Worm (Caenorhabditis elegans) whole organism, early embryonic: Measurements from ENCODE around the gene C06C3.12.

Experiments used
- B0310.2 ChIP-seq: sonication (generic microtip); optimal IDR thresholded peaks from 2 replicates; lab custom pipeline; 2016; ENCODE audit warnings: mild to moderate bottlenecking, missing genetic modification characterization, missing compliant biosample characterization
- F13C5.2 ChIP-seq: sonication (generic microtip); optimal IDR thresholded peaks from 2 replicates; lab custom pipeline; 2017; ENCODE audit warnings: mild to moderate bottlenecking, missing genetic modification characterization, inconsistent platforms, missing compliant biosample characterization
- aly-1 ChIP-seq: sonication (generic microtip); optimal IDR thresholded peaks from 2 replicates; lab custom pipeline; 2016; ENCODE audit warnings: missing genetic modification characterization, missing compliant biosample characterization
- ama-1 ChIP-seq: fragments of 150-350 bp; optimal IDR thresholded peaks from 2 replicates; lab custom pipeline; 2014
- ceh-13 ChIP-seq: fragments of 200-800 bp; sonication (Bioruptor generic); optimal IDR thresholded peaks from 2 replicates; lab custom pipeline; 2018; ENCODE audit warnings: mild to moderate bottlenecking, missing genetic modification characterization, missing compliant biosample characterization
- ceh-36 ChIP-seq: sonication (generic microtip); optimal IDR thresholded peaks from 2 replicates; lab custom pipeline; 2016; ENCODE audit warnings: missing genetic modification characterization, inconsistent platforms, missing compliant biosample characterization
- ets-7 ChIP-seq: sonication (generic microtip); optimal IDR thresholded peaks from 2 replicates; lab custom pipeline; 2016; ENCODE audit warnings: missing genotype, missing genetic modification characterization, missing compliant biosample characterization
- flt-1 ChIP-seq: fragments of 200-800 bp; sonication (Bioruptor generic); IDR thresholded peaks from 2 replicates; pipeline ENCODE4 v1.3.6; 2022; ENCODE audit warnings: missing genetic modification characterization, missing compliant biosample characterization
- hmbx-1 ChIP-seq: sonication (generic microtip); optimal IDR thresholded peaks from 2 replicates; lab custom pipeline; 2016; ENCODE audit warnings: mild to moderate bottlenecking, missing genetic modification characterization, missing compliant biosample characterization
- hmg-4 ChIP-seq: fragments of 200-800 bp; sonication (Bioruptor generic); optimal IDR thresholded peaks from 2 replicates; lab custom pipeline; 2018; ENCODE audit warnings: mild to moderate bottlenecking, missing genetic modification characterization, missing compliant biosample characterization
- hnd-1 ChIP-seq: sonication (generic microtip); optimal IDR thresholded peaks from 2 replicates; lab custom pipeline; 2016; ENCODE audit warnings: missing genetic modification characterization, missing compliant biosample characterization
- pes-1 ChIP-seq: fragments of 200-800 bp; sonication (Bioruptor generic); IDR thresholded peaks from 2 replicates; pipeline ENCODE4 v1.3.6; 2022; ENCODE audit warnings: missing genetic modification reagents, missing genetic modification characterization, missing compliant biosample characterization
- scrt-1 ChIP-seq: fragments of 200-800 bp; sonication (Bioruptor generic); IDR thresholded peaks from 2 replicates; pipeline ENCODE4 v1.3.6; 2022; ENCODE audit warnings: missing genetic modification characterization, missing compliant biosample characterization
- sea-1 ChIP-seq: fragments of 200-800 bp; sonication (Bioruptor generic); conservative IDR thresholded peaks from 2 replicates; pipeline ENCODE4 v1.3.6; 2022; ENCODE audit warnings: missing genetic modification characterization, missing compliant biosample characterization
- tbx-11 ChIP-seq: fragments of 200-800 bp; sonication (Bioruptor generic); IDR thresholded peaks from 2 replicates; pipeline ENCODE4 v1.3.6; 2022; ENCODE audit warnings: missing genetic modification characterization, missing compliant biosample characterization
- tbx-37 ChIP-seq: fragments of 200-800 bp; sonication (Bioruptor generic); conservative IDR thresholded peaks from 2 replicates; pipeline ENCODE4 v1.3.6; 2022; ENCODE audit warnings: missing genetic modification reagents, missing genetic modification characterization, missing compliant biosample characterization
- tra-4 ChIP-seq: sonication (generic microtip); optimal IDR thresholded peaks from 2 replicates; lab custom pipeline; 2017; ENCODE audit warnings: missing genetic modification characterization, missing compliant biosample characterization

C06C3.12 gene

DNA sequence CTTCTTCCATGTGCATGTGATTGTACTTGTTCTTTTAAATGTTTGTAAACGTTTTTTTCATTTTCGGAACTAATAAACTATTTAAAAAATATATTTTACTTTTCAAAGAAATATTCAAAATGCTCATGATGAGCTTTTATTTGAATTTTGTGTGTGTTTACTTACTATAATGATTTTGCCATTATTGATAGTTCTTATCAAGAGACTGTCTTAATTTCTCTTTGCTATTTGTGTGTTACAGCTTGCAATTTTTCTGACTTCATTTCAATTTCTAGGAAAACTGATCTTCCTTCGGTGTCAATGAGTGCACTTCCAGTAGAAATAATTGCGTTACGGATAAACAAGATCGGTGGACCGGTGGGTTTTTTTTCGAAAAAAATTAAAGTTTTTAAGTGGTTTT lies at the start of gene C06C3.12:
Gene C06C3.12 (plus strand): TSS at position 301 of the 400 bp plus-strand sequence.
- TF ChIP-seq ceh-13 (GFP tag; lab: Kevin White, UChicago) = no peak
- no peak for TF ChIP-seq aly-1 (tag; lab: Kevin White, UChicago)
- TF ChIP-seq F13C5.2 (tag; lab: Kevin White, UChicago) = no peak
- no peak for TF ChIP-seq hmg-4 (GFP tag; lab: Kevin White, UChicago)
- no peak for TF ChIP-seq ama-1 (lab: Kevin White, UChicago)
- no peak for TF ChIP-seq tbx-11 (GFP tag; lab: Robert Waterston, UW)
- TF ChIP-seq sea-1 = no peak
- TF ChIP-seq tra-4 (tag; lab: Kevin White, UChicago) = no peak
- no peak for TF ChIP-seq ets-7 (tag; lab: Kevin White, UChicago)
- no peak for TF ChIP-seq B0310.2 (tag; lab: Kevin White, UChicago)
- no peak for TF ChIP-seq scrt-1 (GFP tag; lab: Robert Waterston, UW)
- no peak for TF ChIP-seq flt-1
- TF ChIP-seq hmbx-1 (tag; lab: Kevin White, UChicago) = no peak
- no peak for TF ChIP-seq pes-1 (GFP tag; lab: Robert Waterston, UW)
- no peak for TF ChIP-seq ceh-36 (tag; lab: Kevin White, UChicago)
- no peak for TF ChIP-seq hnd-1
- no peak for TF ChIP-seq tbx-37

DNA sequence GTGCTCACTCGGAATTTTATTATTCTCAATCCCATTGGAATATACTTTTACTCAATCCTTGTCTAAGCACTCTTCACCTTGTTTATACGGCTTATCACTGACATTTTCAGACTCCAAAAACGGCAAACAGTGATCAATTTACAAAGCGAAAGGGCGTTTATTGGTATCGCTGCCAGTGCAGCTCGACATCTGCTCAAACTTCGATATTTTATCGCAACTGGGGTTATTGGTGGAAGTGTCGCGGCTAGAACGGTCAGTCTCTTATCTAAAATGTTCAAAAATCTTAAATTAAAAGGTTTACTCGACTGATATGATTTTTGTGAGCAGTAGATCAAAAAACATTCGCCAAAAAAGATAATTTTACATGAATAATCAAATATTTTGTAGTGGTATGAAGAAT lies 49.4 kb upstream of the C06C3.12 start:
- TF ChIP-seq hmg-4 (GFP tag; lab: Kevin White, UChicago) (no peak), sea-1 (no peak), F13C5.2 (tag; lab: Kevin White, UChicago) (no peak), hmbx-1 (tag; lab: Kevin White, UChicago) (no peak), B0310.2 (tag; lab: Kevin White, UChicago) (no peak), ceh-13 (GFP tag; lab: Kevin White, UChicago) (no peak), flt-1 (no peak), tra-4 (tag; lab: Kevin White, UChicago) (no peak), hnd-1 (no peak), ets-7 (tag; lab: Kevin White, UChicago) (no peak), pes-1 (GFP tag; lab: Robert Waterston, UW) (no peak), aly-1 (tag; lab: Kevin White, UChicago) (no peak)

DNA sequence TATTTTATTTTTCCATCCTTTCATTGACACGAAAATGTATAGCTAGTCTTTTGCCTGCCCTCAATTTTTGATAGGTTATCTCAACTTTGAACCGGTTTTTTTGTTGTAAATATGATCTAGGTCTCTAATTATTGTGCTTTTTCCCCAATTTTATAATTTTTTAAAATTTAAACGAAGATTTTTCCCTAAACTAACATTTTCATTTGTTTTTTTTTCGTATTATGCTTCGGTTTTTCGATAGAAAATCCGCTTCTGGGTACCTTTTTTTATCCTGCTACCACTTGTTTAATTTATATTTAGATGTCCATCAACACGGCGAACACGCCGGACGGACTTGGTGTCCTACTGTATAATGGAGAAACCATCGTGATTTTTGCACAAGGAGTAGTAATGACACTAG lies 45.4 kb upstream of the C06C3.12 start, which contains the start of gene wbp-2:
Gene wbp-2 (plus strand): TSS at position 301 of the 400 bp plus-strand sequence.
- TF ChIP-seq ceh-13 (GFP tag; lab: Kevin White, UChicago) (no peak), ceh-36 (tag; lab: Kevin White, UChicago) (no peak), tbx-37 (no peak), aly-1 (tag; lab: Kevin White, UChicago) (no peak), F13C5.2 (tag; lab: Kevin White, UChicago) (no peak), hmbx-1 (tag; lab: Kevin White, UChicago) (no peak), hnd-1 (no peak), scrt-1 (GFP tag; lab: Robert Waterston, UW) (no peak), B0310.2 (tag; lab: Kevin White, UChicago) (no peak), hmg-4 (GFP tag; lab: Kevin White, UChicago) (no peak), tbx-11 (GFP tag; lab: Robert Waterston, UW) (no peak), sea-1 (no peak), flt-1 (no peak), ama-1 (lab: Kevin White, UChicago) (no peak), tra-4 (tag; lab: Kevin White, UChicago) (no peak), ets-7 (tag; lab: Kevin White, UChicago) (no peak), pes-1 (GFP tag; lab: Robert Waterston, UW) (no peak)

DNA sequence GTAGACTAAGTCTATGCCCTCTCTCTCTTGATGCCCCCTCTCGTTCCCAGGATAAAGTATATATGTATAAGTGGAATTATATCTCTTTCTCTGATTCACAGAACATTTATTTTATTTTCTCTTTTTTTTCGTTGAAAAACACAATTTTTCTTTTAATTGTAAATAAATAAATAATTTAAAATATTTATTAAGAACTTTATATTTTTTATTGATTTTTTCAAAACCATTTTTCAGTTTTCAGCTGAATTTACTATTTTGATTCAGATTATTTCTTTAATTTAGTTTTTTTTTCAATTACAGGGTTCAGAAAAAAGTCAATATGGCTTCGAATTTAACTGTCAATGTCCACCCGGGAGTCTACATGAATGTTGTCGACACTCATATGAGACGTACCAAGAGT lies 43.6 kb upstream of the C06C3.12 start, which contains the start of gene eif-3.F:
Gene eif-3.F (plus strand): TSS at position 301 of the 400 bp plus-strand sequence.
- no peak for TF ChIP-seq ets-7 (tag; lab: Kevin White, UChicago)
- no peak for TF ChIP-seq ceh-13 (GFP tag; lab: Kevin White, UChicago)
- TF ChIP-seq hmbx-1 (tag; lab: Kevin White, UChicago) = no peak
- TF ChIP-seq aly-1 (tag; lab: Kevin White, UChicago) = no peak
- TF ChIP-seq ama-1 (lab: Kevin White, UChicago) = no peak
- no peak for TF ChIP-seq tbx-11 (GFP tag; lab: Robert Waterston, UW)
- TF ChIP-seq pes-1 (GFP tag; lab: Robert Waterston, UW) = no peak
- TF ChIP-seq scrt-1 (GFP tag; lab: Robert Waterston, UW) = no peak
- no peak for TF ChIP-seq B0310.2 (tag; lab: Kevin White, UChicago)
- no peak for TF ChIP-seq hnd-1
- no peak for TF ChIP-seq ceh-36 (tag; lab: Kevin White, UChicago)
- no peak for TF ChIP-seq sea-1
- no peak for TF ChIP-seq tra-4 (tag; lab: Kevin White, UChicago)
- no peak for TF ChIP-seq tbx-37
- TF ChIP-seq F13C5.2 (tag; lab: Kevin White, UChicago) = no peak
- TF ChIP-seq flt-1 = no peak

DNA sequence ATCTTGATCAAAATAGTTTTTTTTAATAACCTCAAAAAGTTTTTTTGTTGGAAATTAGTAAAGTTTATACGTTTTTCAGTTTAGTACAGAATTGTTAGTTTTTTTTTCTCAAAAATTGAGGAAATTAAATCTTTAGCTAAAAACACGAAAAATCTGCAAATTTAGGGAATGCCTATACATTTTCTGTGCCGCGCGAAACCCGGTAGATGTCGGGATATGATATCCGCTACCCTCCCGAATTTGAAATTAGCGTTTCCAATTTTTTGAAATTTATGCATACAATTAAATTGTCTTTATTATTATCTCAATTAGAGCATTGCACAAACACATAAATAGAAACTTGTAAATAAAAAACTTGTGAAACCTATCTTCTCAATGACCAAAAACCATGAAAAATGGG lies 41.9 kb upstream of the C06C3.12 start:
- TF ChIP-seq ets-7 (tag; lab: Kevin White, UChicago) (no peak), aly-1 (tag; lab: Kevin White, UChicago) (no peak), tbx-11 (GFP tag; lab: Robert Waterston, UW) (no peak), B0310.2 (tag; lab: Kevin White, UChicago) (no peak), tra-4 (tag; lab: Kevin White, UChicago) (no peak), flt-1 (no peak), F13C5.2 (tag; lab: Kevin White, UChicago) (no peak), tbx-37 (no peak), hmg-4 (GFP tag; lab: Kevin White, UChicago) (no peak)

DNA sequence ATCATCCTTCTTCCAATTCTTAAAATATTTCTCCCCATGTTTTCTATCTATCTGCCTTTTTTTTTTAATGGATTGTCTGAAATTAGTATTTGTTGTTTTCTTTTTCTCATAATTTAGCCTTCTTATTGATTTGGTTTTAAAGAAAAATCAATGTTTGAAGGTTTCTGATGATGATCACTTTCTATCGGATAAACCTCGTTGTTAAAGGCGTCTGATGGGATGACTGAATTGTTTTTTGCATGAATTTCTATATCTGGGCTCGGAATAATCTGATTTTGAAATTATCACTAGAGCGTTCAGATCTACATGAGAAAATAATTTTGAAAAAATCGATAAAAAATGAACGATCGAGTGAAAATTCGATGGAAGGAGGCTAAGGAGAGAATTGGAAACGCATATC lies 41.2 kb upstream of the C06C3.12 start, which contains the start of gene scp-1:
Gene scp-1 (plus strand): TSS at position 301 of the 400 bp plus-strand sequence.
- TF ChIP-seq B0310.2 (tag; lab: Kevin White, UChicago) (no peak), pes-1 (GFP tag; lab: Robert Waterston, UW) (no peak), ama-1 (lab: Kevin White, UChicago) (no peak), ets-7 (tag; lab: Kevin White, UChicago) (no peak), hnd-1 (no peak), ceh-13 (GFP tag; lab: Kevin White, UChicago) (no peak), tbx-37 (no peak), tbx-11 (GFP tag; lab: Robert Waterston, UW) (no peak), ceh-36 (tag; lab: Kevin White, UChicago) (no peak), flt-1 (no peak), hmg-4 (GFP tag; lab: Kevin White, UChicago) (no peak), tra-4 (tag; lab: Kevin White, UChicago) (no peak), sea-1 (no peak), scrt-1 (GFP tag; lab: Robert Waterston, UW) (no peak), hmbx-1 (tag; lab: Kevin White, UChicago) (no peak)
